Worm (Caenorhabditis elegans) whole organism, late embryonic: ENCODE results near the gene C50D2.1.

ENCODE experiments used
- C38D4.7 ChIP-seq: fragments of 200-800 bp; sonication (Bioruptor generic); optimal IDR thresholded peaks from 2 replicates; lab custom pipeline; 2018; ENCODE audit warnings: mild to moderate bottlenecking, missing genetic modification characterization, moderate library complexity, missing compliant biosample characterization
- K09A11.1 ChIP-seq: sonication (generic microtip); optimal IDR thresholded peaks from 2 replicates; lab custom pipeline; 2017; ENCODE audit warnings: antibody characterized with exemption, mild to moderate bottlenecking, missing genetic modification characterization, missing compliant biosample characterization; ENCODE audit not compliant: insufficient read depth
- Y22D7AL.16 ChIP-seq: sonication (generic microtip); optimal IDR thresholded peaks from 2 replicates; lab custom pipeline; 2016; ENCODE audit warnings: missing genetic modification characterization, missing compliant biosample characterization
- ama-1 ChIP-seq: fragments of 150-350 bp; optimal IDR thresholded peaks from 2 replicates; lab custom pipeline; 2014
- ceh-19 ChIP-seq: fragments of 200-800 bp; sonication (Bioruptor generic); optimal IDR thresholded peaks from 2 replicates; lab custom pipeline; 2018; ENCODE audit warnings: mild to moderate bottlenecking, missing genetic modification characterization, missing compliant biosample characterization
- ceh-22 ChIP-seq: sonication (generic microtip); optimal IDR thresholded peaks from 2 replicates; lab custom pipeline; 2017; ENCODE audit warnings: missing biosample characterization, missing genetic modification characterization
- ceh-30 ChIP-seq: fragments of 150-350 bp; optimal IDR thresholded peaks from 2 replicates; lab custom pipeline; 2014; ENCODE audit warnings: missing biosample characterization, missing genetic modification characterization
- ceh-31 ChIP-seq: sonication (generic microtip); optimal IDR thresholded peaks from 2 replicates; lab custom pipeline; 2016; ENCODE audit warnings: missing genetic modification characterization, missing compliant biosample characterization
- ceh-34 ChIP-seq: sonication (generic microtip); optimal IDR thresholded peaks from 2 replicates; lab custom pipeline; 2016; ENCODE audit warnings: mild to moderate bottlenecking, missing genetic modification characterization, missing compliant biosample characterization
- ceh-45 ChIP-seq: fragments of 200-800 bp; sonication (Bioruptor generic); IDR thresholded peaks from 2 replicates; pipeline ENCODE4 v1.3.6; 2022; ENCODE audit warnings: missing genetic modification reagents, missing genetic modification characterization, missing compliant biosample characterization
- ceh-48 ChIP-seq: sonication (generic microtip); optimal IDR thresholded peaks from 2 replicates; lab custom pipeline; 2016; ENCODE audit warnings: missing genetic modification characterization, inconsistent platforms, missing compliant biosample characterization
- ceh-9 ChIP-seq: sonication (generic microtip); optimal IDR thresholded peaks from 2 replicates; lab custom pipeline; 2016; ENCODE audit warnings: mild to moderate bottlenecking, missing genetic modification characterization, inconsistent platforms, missing compliant biosample characterization
- che-1 ChIP-seq: sonication (generic microtip); optimal IDR thresholded peaks from 2 replicates; lab custom pipeline; 2016; ENCODE audit warnings: mild to moderate bottlenecking, missing genetic modification characterization, missing compliant biosample characterization
- dve-1 ChIP-seq: sonication (generic microtip); optimal IDR thresholded peaks from 2 replicates; lab custom pipeline; 2017; ENCODE audit warnings: antibody characterized with exemption, mild to moderate bottlenecking, missing genetic modification characterization, missing compliant biosample characterization
- elt-2 ChIP-seq: sonication (generic microtip); optimal IDR thresholded peaks from 2 replicates; lab custom pipeline; 2016; ENCODE audit warnings: missing genetic modification reagents, missing genetic modification characterization, missing compliant biosample characterization
- elt-4 ChIP-seq: sonication (generic microtip); optimal IDR thresholded peaks from 2 replicates; lab custom pipeline; 2016; ENCODE audit warnings: missing genetic modification characterization, missing compliant biosample characterization
- ets-4 ChIP-seq: sonication (generic microtip); optimal IDR thresholded peaks from 2 replicates; lab custom pipeline; 2016; ENCODE audit warnings: missing genetic modification characterization, missing compliant biosample characterization
- eyg-1 ChIP-seq: sonication (generic microtip); optimal IDR thresholded peaks from 2 replicates; lab custom pipeline; 2016; ENCODE audit warnings: missing genotype, missing genetic modification characterization, missing compliant biosample characterization
- fkh-10 ChIP-seq: fragments of 150-350 bp; optimal IDR thresholded peaks from 2 replicates; lab custom pipeline; 2014; ENCODE audit warnings: missing biosample characterization, missing genetic modification reagents, missing genetic modification characterization
- fkh-6 ChIP-seq: sonication (generic microtip); optimal IDR thresholded peaks from 2 replicates; lab custom pipeline; 2016; ENCODE audit warnings: missing genetic modification characterization, missing compliant biosample characterization
- hlh-13 ChIP-seq: fragments of 200-800 bp; sonication (Bioruptor generic); optimal IDR thresholded peaks from 2 replicates; lab custom pipeline; 2018; ENCODE audit warnings: mild to moderate bottlenecking, missing genetic modification characterization, missing compliant biosample characterization
- hlh-15 ChIP-seq: sonication (generic microtip); optimal IDR thresholded peaks from 2 replicates; lab custom pipeline; 2016; ENCODE audit warnings: missing genetic modification characterization, missing compliant biosample characterization
- hlh-8 ChIP-seq: sonication (generic microtip); optimal IDR thresholded peaks from 2 replicates; lab custom pipeline; 2016; ENCODE audit warnings: missing genotype, missing genetic modification characterization, missing compliant biosample characterization
- mec-3 ChIP-seq: sonication (generic microtip); optimal IDR thresholded peaks from 2 replicates; lab custom pipeline; 2016; ENCODE audit warnings: borderline replicate concordance, missing genetic modification characterization, missing compliant biosample characterization
- nfya-1 ChIP-seq: sonication (generic microtip); optimal IDR thresholded peaks from 2 replicates; lab custom pipeline; 2017; ENCODE audit warnings: missing genetic modification characterization, mild to moderate bottlenecking, missing compliant biosample characterization, antibody characterized with exemption, moderate library complexity
- nhr-11 ChIP-seq: fragments of 150-350 bp; optimal IDR thresholded peaks from 2 replicates; lab custom pipeline; 2014; ENCODE audit warnings: missing biosample characterization, missing genetic modification characterization
- pag-3 ChIP-seq: sonication (generic microtip); optimal IDR thresholded peaks from 2 replicates; lab custom pipeline; 2016; ENCODE audit warnings: missing compliant biosample characterization, missing genetic modification characterization, borderline replicate concordance
- pax-1 ChIP-seq: fragments of 150-350 bp; optimal IDR thresholded peaks from 2 replicates; lab custom pipeline; 2014; ENCODE audit warnings: missing biosample characterization, missing genetic modification characterization
- pqm-1 ChIP-seq: sonication (generic microtip); optimal IDR thresholded peaks from 2 replicates; lab custom pipeline; 2016; ENCODE audit warnings: missing genetic modification characterization, missing compliant biosample characterization
- pros-1 ChIP-seq: fragments of 150-350 bp; optimal IDR thresholded peaks from 2 replicates; lab custom pipeline; 2014; ENCODE audit warnings: missing biosample characterization, missing genetic modification reagents, missing genetic modification characterization
- ref-2 ChIP-seq: sonication (generic microtip); optimal IDR thresholded peaks from 2 replicates; lab custom pipeline; 2016; ENCODE audit warnings: missing genetic modification characterization, missing compliant biosample characterization
- rnt-1 ChIP-seq: sonication (generic microtip); optimal IDR thresholded peaks from 2 replicates; lab custom pipeline; 2016; ENCODE audit warnings: missing genetic modification characterization, missing compliant biosample characterization
- sdc-2 ChIP-seq: sonication (generic microtip); optimal IDR thresholded peaks from 2 replicates; lab custom pipeline; 2016; ENCODE audit warnings: missing genotype, missing genetic modification characterization, missing compliant biosample characterization
- sox-4 ChIP-seq: sonication (generic microtip); optimal IDR thresholded peaks from 2 replicates; lab custom pipeline; 2017; ENCODE audit warnings: mild to moderate bottlenecking, missing genetic modification characterization, inconsistent platforms, missing compliant biosample characterization
- syd-9 ChIP-seq: sonication (generic microtip); optimal IDR thresholded peaks from 2 replicates; lab custom pipeline; 2016; ENCODE audit warnings: mild to moderate bottlenecking, missing genetic modification characterization, moderate library complexity, missing compliant biosample characterization
- tbx-2 ChIP-seq: sonication (generic microtip); optimal IDR thresholded peaks from 2 replicates; lab custom pipeline; 2016; ENCODE audit warnings: missing genetic modification characterization, missing compliant biosample characterization
- tbx-7 ChIP-seq: sonication (generic microtip); optimal IDR thresholded peaks from 2 replicates; lab custom pipeline; 2016; ENCODE audit warnings: missing genotype, missing genetic modification characterization, missing compliant biosample characterization
- unc-3 ChIP-seq, 2 experiments: fragments of 200-800 bp in 1 of 2; sonication (Bioruptor generic) in 1 of 2; sonication (generic microtip) in 1 of 2; conservative IDR thresholded peaks in 1 of 2; optimal IDR thresholded peaks in 1 of 2; 2 replicates each; pipeline versions ENCODE4 v1.3.6 to Lab custom; 2016 to 2022; ENCODE audit warnings: missing compliant biosample characterization in 2 of 2, missing genetic modification characterization in 2 of 2, missing genetic modification reagents in 1 of 2
- unc-42 ChIP-seq: sonication (generic microtip); optimal IDR thresholded peaks from 2 replicates; lab custom pipeline; 2016; ENCODE audit warnings: missing genotype, missing genetic modification characterization, missing compliant biosample characterization
- unc-55 ChIP-seq: sonication (generic microtip); optimal IDR thresholded peaks from 2 replicates; lab custom pipeline; 2017; ENCODE audit warnings: missing biosample characterization, missing genetic modification reagents, missing genetic modification characterization
- unc-86 ChIP-seq: sonication (generic microtip); optimal IDR thresholded peaks from 2 replicates; lab custom pipeline; 2016; ENCODE audit warnings: missing genetic modification characterization, missing compliant biosample characterization
- ztf-16 ChIP-seq: sonication (generic microtip); optimal IDR thresholded peaks from 2 replicates; lab custom pipeline; 2017; ENCODE audit warnings: missing genetic modification characterization, missing compliant biosample characterization

Gene C50D2.1

ce11 chrII:86794-87193 is 24.6 kb upstream of the C50D2.1 start:
- TF ChIP-seq pax-1 = no peak
- TF ChIP-seq mec-3 (tag; lab: Kevin White, UChicago) = no peak
- no peak for TF ChIP-seq ceh-34 (tag; lab: Kevin White, UChicago)
- TF ChIP-seq ceh-22 = no peak
- TF ChIP-seq sdc-2 (tag; lab: Kevin White, UChicago) = no peak
- no peak for TF ChIP-seq ama-1 (lab: Kevin White, UChicago)
- TF ChIP-seq unc-42 (tag; lab: Kevin White, UChicago) = no peak
- TF ChIP-seq fkh-6 (tag; lab: Kevin White, UChicago) = no peak

ce11 chrII:87937-88336 is 23.4 kb upstream of the C50D2.1 start:
- TF ChIP-seq pqm-1 (tag; lab: Kevin White, UChicago) (no peak), che-1 (tag; lab: Kevin White, UChicago) (no peak), fkh-10 (GFP tag; lab: Kevin White, UChicago) (no peak)

DNA sequence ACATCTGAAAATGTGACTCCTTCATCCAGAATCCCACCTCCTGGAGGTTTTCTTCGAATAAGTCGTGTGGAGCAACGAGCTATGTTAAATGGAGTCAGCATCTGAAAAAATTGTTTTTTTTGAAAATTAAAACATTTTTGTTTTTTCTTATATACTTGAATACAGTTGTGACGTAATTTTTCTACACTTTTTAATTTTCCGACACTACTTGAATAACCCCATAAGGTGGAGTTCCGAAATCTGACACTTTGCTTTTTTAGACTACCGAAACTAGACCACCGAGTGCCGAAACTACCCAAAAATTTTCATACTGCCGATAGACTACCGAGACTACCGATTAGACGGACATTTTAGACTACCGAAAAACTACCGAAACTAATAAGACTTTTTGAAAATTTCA is 19.9 kb upstream of the C50D2.1 start, which contains the start of gene mcat-1:
Gene mcat-1 (minus strand): TSS at position 101 of the 400 bp plus-strand sequence.
- TF ChIP-seq K09A11.1 (tag; lab: Kevin White, UChicago) = no peak
- no peak for TF ChIP-seq ceh-9 (tag; lab: Kevin White, UChicago)
- TF ChIP-seq tbx-2 (tag; lab: Kevin White, UChicago) = no peak

DNA sequence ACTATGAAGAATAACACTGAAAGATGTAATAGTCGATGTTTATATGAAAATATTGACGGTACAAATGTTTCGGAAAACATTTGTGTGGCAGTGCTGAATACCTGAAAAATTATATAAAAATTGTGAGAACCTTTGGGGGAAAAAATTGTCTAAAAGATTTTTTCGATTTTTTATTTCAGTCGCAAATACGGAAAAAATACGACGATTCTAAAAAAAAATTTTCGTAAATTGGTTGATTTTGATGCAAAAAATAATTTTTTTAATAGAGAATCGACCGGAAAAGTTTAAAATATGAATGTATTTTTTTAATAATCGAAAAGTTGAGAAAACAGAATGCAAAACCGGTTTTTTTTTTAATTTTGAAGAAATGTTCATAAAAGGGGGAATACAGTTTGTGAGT is 16.2 kb upstream of the C50D2.1 start, which contains the start of gene C50D2.7:
Gene C50D2.7 (minus strand): TSS at position 101 of the 400 bp plus-strand sequence.
- TF ChIP-seq sox-4 (tag; lab: Kevin White, UChicago) (no peak), eyg-1 (no peak), hlh-8 (no peak), pros-1 (tag; lab: Kevin White, UChicago) (no peak), ceh-19 (GFP tag; lab: Kevin White, UChicago) (no peak), ref-2 (tag; lab: Kevin White, UChicago) (no peak), ceh-48 (tag; lab: Kevin White, UChicago) (no peak), pax-1 (no peak), tbx-7 (tag; lab: Kevin White, UChicago) (no peak), C38D4.7 (GFP tag; lab: Kevin White, UChicago) (no peak), ceh-45 (GFP tag; lab: Robert Waterston, UW) (no peak), unc-3 (GFP tag; conservative IDR thresholded peaks at IDR 0.05; lab: Robert Waterston, UW) (no peak), unc-3 (tag; optimal IDR thresholded peaks at IDR 0.05; lab: Kevin White, UChicago) (no peak), ceh-31 (tag; lab: Kevin White, UChicago) (no peak), nfya-1 (tag; lab: Kevin White, UChicago) (no peak)

DNA sequence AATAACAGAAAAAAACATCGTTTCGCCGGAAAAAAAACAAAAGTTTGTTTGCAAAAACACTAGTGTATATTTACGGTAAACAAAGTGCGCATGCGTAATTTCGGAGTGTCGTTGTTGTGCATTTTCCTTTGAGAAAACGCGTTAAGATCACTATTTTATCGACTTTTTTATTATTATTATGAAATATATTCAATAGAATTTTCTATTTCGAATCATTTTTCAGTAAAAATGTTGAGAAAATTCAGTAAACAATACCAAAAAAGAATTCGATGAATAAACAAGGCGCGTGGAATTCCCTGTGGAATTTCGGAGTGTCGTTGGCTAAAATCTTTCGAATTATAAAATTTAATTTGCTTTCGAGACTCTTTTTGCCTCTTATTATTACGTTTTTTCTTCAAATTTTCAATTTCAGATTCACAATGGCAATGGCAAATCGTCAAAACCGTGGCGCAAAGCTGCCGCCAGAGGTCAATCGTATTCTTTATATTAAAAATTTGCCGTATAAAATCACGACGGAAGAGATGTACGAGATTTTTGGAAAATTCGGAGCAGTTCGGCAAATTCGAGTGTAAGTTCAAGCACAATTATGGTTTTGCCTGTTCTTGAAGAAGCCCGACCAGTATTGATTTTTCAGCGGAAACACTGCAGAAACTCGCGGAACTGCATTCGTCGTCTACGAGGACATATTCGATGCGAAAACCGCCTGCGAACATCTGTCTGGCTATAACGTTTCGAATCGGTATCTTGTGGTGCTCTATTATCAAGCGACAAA is 13.2 kb upstream of the C50D2.1 start, which contains the start of the genes luc-7L3 and sftb-6:
Gene luc-7L3 (minus strand): TSS at position 36 of the 772 bp plus-strand sequence.
Gene sftb-6 (plus strand): TSS at position 413 of the 772 bp plus-strand sequence.
- TF ChIP-seq syd-9 (tag; lab: Kevin White, UChicago) = no peak
- TF ChIP-seq unc-55 = peak; percentile 12
- no peak for TF ChIP-seq unc-3 (GFP tag; conservative IDR thresholded peaks at IDR 0.05; lab: Robert Waterston, UW)
- TF ChIP-seq unc-3 (tag; optimal IDR thresholded peaks at IDR 0.05; lab: Kevin White, UChicago) = peak; percentile 76
- TF ChIP-seq unc-42 (tag; lab: Kevin White, UChicago) = peak; percentile 30
- no peak for TF ChIP-seq sox-4 (tag; lab: Kevin White, UChicago)
- no peak for TF ChIP-seq Y22D7AL.16 (tag; lab: Kevin White, UChicago)
- no peak for TF ChIP-seq nhr-11 (tag; lab: Kevin White, UChicago)
- TF ChIP-seq ceh-9 (tag; lab: Kevin White, UChicago) = no peak
- no peak for TF ChIP-seq pag-3
- no peak for TF ChIP-seq ets-4
- TF ChIP-seq pax-1 = peak; percentile 14
- TF ChIP-seq ceh-19 (GFP tag; lab: Kevin White, UChicago) = no peak
- TF ChIP-seq elt-4 (tag; lab: Kevin White, UChicago) = no peak
- TF ChIP-seq ztf-16 (tag; lab: Kevin White, UChicago) = no peak
- TF ChIP-seq dve-1 (tag; lab: Kevin White, UChicago) = no peak
- TF ChIP-seq pqm-1 (tag; lab: Kevin White, UChicago) = no peak
- TF ChIP-seq ceh-30 (tag; lab: Kevin White, UChicago) = no peak
- peak; percentile 43 for TF ChIP-seq elt-2 (tag; lab: Kevin White, UChicago)
- TF ChIP-seq nfya-1 (tag; lab: Kevin White, UChicago) = no peak
- TF ChIP-seq ceh-22 = no peak
- no peak for TF ChIP-seq hlh-13 (GFP tag; lab: Kevin White, UChicago)
- no peak for TF ChIP-seq hlh-15 (tag; lab: Kevin White, UChicago)
- TF ChIP-seq pros-1 (tag; lab: Kevin White, UChicago) = no peak
- no peak for TF ChIP-seq fkh-10 (GFP tag; lab: Kevin White, UChicago)
- no peak for TF ChIP-seq rnt-1 (tag; lab: Kevin White, UChicago)
- no peak for TF ChIP-seq unc-86 (tag; lab: Kevin White, UChicago)
